Worm (Caenorhabditis elegans) whole organism, L4 larva: ENCODE measurements around the gene his-24.

ENCODE experiments used
- F10B5.3 ChIP-seq: sonication (generic microtip); optimal IDR thresholded peaks from 2 replicates; lab custom pipeline; 2016; ENCODE audit warnings: mild to moderate bottlenecking, missing genetic modification characterization, missing compliant biosample characterization
- F26F4.8 ChIP-seq: fragments of 200-800 bp; sonication (Bioruptor generic); conservative IDR thresholded peaks from 2 replicates; pipeline ENCODE4 v1.3.6; 2022; ENCODE audit warnings: missing genetic modification characterization, missing compliant biosample characterization
- F37D6.2 ChIP-seq: sonication (generic microtip); optimal IDR thresholded peaks from 2 replicates; lab custom pipeline; 2016; ENCODE audit warnings: mild to moderate bottlenecking, missing genetic modification characterization, missing compliant biosample characterization
- F44E2.7 ChIP-seq: fragments of 200-800 bp; sonication (Bioruptor generic); IDR thresholded peaks from 2 replicates; pipeline ENCODE4 v2.1.2; 2022; ENCODE audit warnings: missing genetic modification characterization, missing compliant biosample characterization
- T20F7.1 ChIP-seq: fragments of 200-800 bp; sonication (Bioruptor generic); optimal IDR thresholded peaks from 2 replicates; lab custom pipeline; 2018; ENCODE audit warnings: mild to moderate bottlenecking, missing genetic modification characterization, missing compliant biosample characterization
- Y105C5A.15 ChIP-seq: fragments of 200-800 bp; sonication (Bioruptor generic); IDR thresholded peaks from 2 replicates; pipeline ENCODE4 v1.3.6; 2022; ENCODE audit warnings: missing genetic modification characterization, missing compliant biosample characterization
- Y48G9A.11 ChIP-seq: fragments of 200-800 bp; sonication (Bioruptor generic); IDR thresholded peaks from 2 replicates; pipeline ENCODE4 v1.3.6; 2022; ENCODE audit warnings: missing genetic modification reagents, missing genetic modification characterization, missing compliant biosample characterization
- ZK337.2 ChIP-seq: fragments of 200-800 bp; sonication (Bioruptor generic); IDR thresholded peaks from 2 replicates; pipeline ENCODE4 v1.3.6; 2022; ENCODE audit warnings: missing genetic modification reagents, missing genetic modification characterization, missing compliant biosample characterization
- ZK546.5 ChIP-seq, 2 experiments: sonication (generic microtip); optimal IDR thresholded peaks; 2 replicates each; lab custom pipeline; 2017; ENCODE audit warnings: missing biosample characterization in 2 of 2, missing genetic modification characterization in 2 of 2
- ama-1 ChIP-seq: fragments of 150-350 bp; optimal IDR thresholded peaks from 2 replicates; lab custom pipeline; 2014; ENCODE audit warnings: inconsistent platforms, mixed read lengths
- arid-1 ChIP-seq: fragments of 200-800 bp; sonication (Bioruptor generic); conservative IDR thresholded peaks from 2 replicates; pipeline ENCODE4 v1.3.6; 2022; ENCODE audit warnings: missing genetic modification reagents, missing genetic modification characterization, missing compliant biosample characterization
- ceh-20 ChIP-seq: fragments of 200-800 bp; sonication (Bioruptor generic); IDR thresholded peaks from 2 replicates; pipeline ENCODE4 v1.3.6; 2022; ENCODE audit warnings: missing genetic modification reagents, missing genetic modification characterization, missing compliant biosample characterization
- ceh-62 ChIP-seq: sonication (generic microtip); optimal IDR thresholded peaks from 2 replicates; lab custom pipeline; 2017; ENCODE audit warnings: missing biosample characterization, missing genetic modification characterization
- ceh-82 ChIP-seq: sonication (generic microtip); optimal IDR thresholded peaks from 2 replicates; lab custom pipeline; 2017; ENCODE audit warnings: missing biosample characterization, missing genetic modification characterization
- daf-12 ChIP-seq: fragments of 150-350 bp; optimal IDR thresholded peaks from 2 replicates; lab custom pipeline; 2014; ENCODE audit warnings: missing biosample characterization, missing genetic modification reagents, missing genetic modification characterization
- daf-8 ChIP-seq: fragments of 200-800 bp; sonication (Bioruptor generic); IDR thresholded peaks from 2 replicates; pipeline ENCODE4 v1.3.6; 2022; ENCODE audit warnings: missing genetic modification characterization, missing compliant biosample characterization
- dmd-6 ChIP-seq: fragments of 200-800 bp; sonication (Bioruptor generic); IDR thresholded peaks from 2 replicates; pipeline ENCODE4 v1.3.6; 2022; ENCODE audit warnings: missing genetic modification reagents, missing genetic modification characterization, missing compliant biosample characterization
- dmd-8 ChIP-seq: fragments of 200-800 bp; sonication (Bioruptor generic); IDR thresholded peaks from 2 replicates; pipeline ENCODE4 v1.3.6; 2022; ENCODE audit warnings: missing genetic modification characterization, missing compliant biosample characterization
- dmd-9 ChIP-seq: fragments of 200-800 bp; sonication (Bioruptor generic); IDR thresholded peaks from 2 replicates; pipeline ENCODE4 v1.3.6; 2022; ENCODE audit warnings: missing genetic modification reagents, missing genetic modification characterization, missing compliant biosample characterization
- fkh-10 ChIP-seq: fragments of 150-350 bp; optimal IDR thresholded peaks from 2 replicates; lab custom pipeline; 2014; ENCODE audit warnings: missing biosample characterization, missing genetic modification reagents, missing genetic modification characterization
- gei-8 ChIP-seq: fragments of 200-800 bp; sonication (Bioruptor generic); optimal IDR thresholded peaks from 2 replicates; lab custom pipeline; 2018; ENCODE audit warnings: mild to moderate bottlenecking, missing genetic modification characterization, missing compliant biosample characterization
- hif-1 ChIP-seq, 2 experiments: sonication (generic microtip); optimal IDR thresholded peaks; 2 replicates each; lab custom pipeline; 2016 to 2017; ENCODE audit warnings: missing compliant biosample characterization in 2 of 2, missing genetic modification characterization in 2 of 2, missing genetic modification reagents in 2 of 2, missing genotype in 2 of 2, mild to moderate bottlenecking in 1 of 2
- hlh-30 ChIP-seq: sonication (generic microtip); optimal IDR thresholded peaks from 2 replicates; lab custom pipeline; 2017; ENCODE audit warnings: antibody characterized with exemption, mild to moderate bottlenecking, missing genetic modification characterization, missing compliant biosample characterization; ENCODE audit not compliant: insufficient read depth
- hmg-1.1 ChIP-seq: fragments of 200-800 bp; sonication (Bioruptor generic); IDR thresholded peaks from 2 replicates; pipeline ENCODE4 v1.3.6; 2022; ENCODE audit warnings: missing genetic modification reagents, missing genetic modification characterization, missing compliant biosample characterization
- jun-1 ChIP-seq: fragments of 150-350 bp; optimal IDR thresholded peaks from 2 replicates; lab custom pipeline; 2014; ENCODE audit warnings: missing biosample characterization, missing genetic modification reagents, missing genetic modification characterization
- lim-7 ChIP-seq: fragments of 200-800 bp; sonication (Bioruptor generic); IDR thresholded peaks from 2 replicates; pipeline ENCODE4 v1.3.6; 2022; ENCODE audit warnings: missing genetic modification characterization, missing compliant biosample characterization
- lin-15B ChIP-seq: fragments of 150-350 bp; sonication (generic microtip); optimal IDR thresholded peaks from 3 replicates; lab custom pipeline; 2014; ENCODE audit warnings: missing biosample characterization, missing genetic modification characterization
- lin-29 ChIP-seq: fragments of 200-800 bp; sonication (Bioruptor generic); IDR thresholded peaks from 2 replicates; pipeline ENCODE4 v1.3.6; 2022; ENCODE audit warnings: missing genetic modification reagents, missing genetic modification characterization, missing compliant biosample characterization
- lin-39 ChIP-seq: fragments of 150-350 bp; optimal IDR thresholded peaks from 2 replicates; lab custom pipeline; 2014; ENCODE audit warnings: missing biosample characterization, missing genetic modification reagents, missing genetic modification characterization
- lsy-2 ChIP-seq, 2 experiments: fragments of 150-350 bp in 1 of 2; sonication (generic microtip) in 1 of 2; optimal IDR thresholded peaks; 2 replicates each; lab custom pipeline; 2014 to 2017; ENCODE audit warnings: missing biosample characterization in 2 of 2, missing genetic modification characterization in 2 of 2
- madf-5 ChIP-seq, 2 experiments: fragments of 200-800 bp; sonication (Bioruptor generic); IDR thresholded peaks; 2 replicates each; pipeline ENCODE4 v1.3.6; 2022; ENCODE audit warnings: missing compliant biosample characterization in 2 of 2, missing genetic modification characterization in 2 of 2
- madf-9 ChIP-seq: fragments of 200-800 bp; sonication (Bioruptor generic); conservative IDR thresholded peaks from 2 replicates; pipeline ENCODE4 v1.3.6; 2022; ENCODE audit warnings: missing genetic modification reagents, missing genetic modification characterization, missing compliant biosample characterization
- mdt-29 ChIP-seq: fragments of 200-800 bp; sonication (Bioruptor generic); IDR thresholded peaks from 2 replicates; pipeline ENCODE4 v1.3.6; 2022; ENCODE audit warnings: missing genetic modification reagents, missing genetic modification characterization, missing compliant biosample characterization
- nhr-10 ChIP-seq: fragments of 150-350 bp; optimal IDR thresholded peaks from 2 replicates; lab custom pipeline; 2014; ENCODE audit warnings: missing biosample characterization, missing genetic modification characterization
- nhr-102 ChIP-seq: sonication (generic microtip); optimal IDR thresholded peaks from 2 replicates; lab custom pipeline; 2016; ENCODE audit warnings: mild to moderate bottlenecking, missing genetic modification characterization, moderate library complexity, missing compliant biosample characterization
- nhr-237 ChIP-seq: sonication (generic microtip); optimal IDR thresholded peaks from 2 replicates; lab custom pipeline; 2017; ENCODE audit warnings: missing biosample characterization, missing genetic modification characterization
- nhr-25 ChIP-seq: sonication (generic microtip); optimal IDR thresholded peaks from 2 replicates; lab custom pipeline; 2017; ENCODE audit warnings: missing genetic modification characterization, mild to moderate bottlenecking, missing compliant biosample characterization, antibody characterized with exemption, moderate library complexity, borderline replicate concordance; ENCODE audit not compliant: insufficient read depth
- nhr-28 ChIP-seq: fragments of 150-350 bp; optimal IDR thresholded peaks from 2 replicates; lab custom pipeline; 2014; ENCODE audit warnings: missing biosample characterization, missing genetic modification characterization
- nhr-42 ChIP-seq: fragments of 200-800 bp; sonication (Bioruptor generic); IDR thresholded peaks from 2 replicates; pipeline ENCODE4 v1.3.6; 2022; ENCODE audit warnings: missing genetic modification characterization, missing compliant biosample characterization
- nhr-76 ChIP-seq: fragments of 150-350 bp; optimal IDR thresholded peaks from 2 replicates; lab custom pipeline; 2014; ENCODE audit warnings: missing biosample characterization, missing genetic modification characterization
- nhr-77 ChIP-seq: fragments of 150-350 bp; optimal IDR thresholded peaks from 2 replicates; lab custom pipeline; 2014; ENCODE audit warnings: missing biosample characterization, missing genetic modification characterization
- php-3 ChIP-seq: fragments of 200-800 bp; sonication (Bioruptor generic); IDR thresholded peaks from 2 replicates; pipeline ENCODE4 v1.3.6; 2022; ENCODE audit warnings: missing genetic modification reagents, missing genetic modification characterization, missing compliant biosample characterization
- pqm-1 ChIP-seq: sonication (generic microtip); optimal IDR thresholded peaks from 2 replicates; lab custom pipeline; 2017; ENCODE audit warnings: missing biosample characterization, missing genetic modification characterization
- saeg-2 ChIP-seq: fragments of 200-800 bp; sonication (Bioruptor generic); IDR thresholded peaks from 2 replicates; pipeline ENCODE4 v1.3.6; 2022; ENCODE audit warnings: missing genetic modification reagents, missing genetic modification characterization, missing compliant biosample characterization
- set-16 ChIP-seq: fragments of 200-800 bp; sonication (Bioruptor generic); IDR thresholded peaks from 2 replicates; pipeline ENCODE4 v1.3.6; 2022; ENCODE audit warnings: missing genetic modification reagents, missing genetic modification characterization, missing compliant biosample characterization
- snpc-1.2 ChIP-seq: fragments of 200-800 bp; sonication (Bioruptor generic); IDR thresholded peaks from 2 replicates; pipeline ENCODE4 v1.3.6; 2022; ENCODE audit warnings: missing genetic modification reagents, missing genetic modification characterization, missing compliant biosample characterization
- spr-3 ChIP-seq: fragments of 200-800 bp; sonication (Bioruptor generic); optimal IDR thresholded peaks from 2 replicates; lab custom pipeline; 2018; ENCODE audit warnings: mild to moderate bottlenecking, missing genetic modification characterization, missing compliant biosample characterization
- tra-1 ChIP-seq: fragments of 200-800 bp; sonication (Bioruptor generic); IDR thresholded peaks from 2 replicates; pipeline ENCODE4 v1.3.6; 2022; ENCODE audit warnings: missing genetic modification reagents, missing genetic modification characterization, missing compliant biosample characterization
- unc-130 ChIP-seq: sonication (generic microtip); optimal IDR thresholded peaks from 2 replicates; lab custom pipeline; 2016; ENCODE audit warnings: missing genetic modification reagents, missing genetic modification characterization, missing compliant biosample characterization
- unc-39 ChIP-seq: sonication (generic microtip); optimal IDR thresholded peaks from 2 replicates; lab custom pipeline; 2017; ENCODE audit warnings: missing biosample characterization, missing genetic modification characterization
- vab-7 ChIP-seq: fragments of 200-800 bp; sonication (Bioruptor generic); IDR thresholded peaks from 2 replicates; pipeline ENCODE4 v1.3.6; 2022; ENCODE audit warnings: missing genetic modification reagents, missing genetic modification characterization, missing compliant biosample characterization
- zag-1 ChIP-seq: fragments of 150-350 bp; optimal IDR thresholded peaks from 2 replicates; lab custom pipeline; 2014; ENCODE audit warnings: missing biosample characterization, missing genetic modification characterization

The his-24 gene

ce11 chrX:14508823-14509259, 18.9 kb downstream of the his-24 start (continued):
- TF ChIP-seq lin-15B (no peak), dmd-9 (GFP tag; lab: Robert Waterston, UW) (no peak), jun-1 (no peak), dmd-6 (peak; percentile 74), vab-7 (no peak), nhr-42 (GFP tag; lab: Robert Waterston, UW) (no peak), ceh-62 (tag; lab: Kevin White, UChicago) (no peak), spr-3 (GFP tag; lab: Kevin White, UChicago) (no peak), arid-1 (GFP tag; lab: Robert Waterston, UW) (no peak), F37D6.2 (tag; lab: Kevin White, UChicago) (no peak), nhr-10 (tag; lab: Kevin White, UChicago) (no peak), daf-8 (no peak), F44E2.7 (GFP tag; lab: Robert Waterston, UW) (no peak), F26F4.8 (no peak), pqm-1 (tag; lab: Kevin White, UChicago) (no peak), php-3 (GFP tag; lab: Robert Waterston, UW) (no peak), saeg-2 (GFP tag; lab: Robert Waterston, UW) (no peak), F10B5.3 (no peak), zag-1 (tag; lab: Kevin White, UChicago) (no peak), lsy-2 (tag; optimal IDR thresholded peaks at IDR 0.05; lab: Kevin White, UChicago) (peak in 1 of 2 experiments; percentile 43), fkh-10 (GFP tag; lab: Kevin White, UChicago) (no peak), hmg-1.1 (GFP tag; lab: Robert Waterston, UW) (no peak), ZK546.5 (tag; optimal IDR thresholded peaks at IDR 0.05; lab: Kevin White, UChicago) (no peak), unc-39 (tag; lab: Kevin White, UChicago) (no peak), Y48G9A.11 (no peak), hif-1 (tag; optimal IDR thresholded peaks at IDR 0.05; lab: Kevin White, UChicago) (peak in 1 of 2 experiments; percentile 7), ama-1 (no peak), daf-12 (tag; lab: Kevin White, UChicago) (no peak), nhr-237 (no peak), ceh-82 (tag; lab: Kevin White, UChicago) (no peak), nhr-77 (tag; lab: Kevin White, UChicago) (peak; percentile 17), madf-9 (GFP tag; lab: Robert Waterston, UW) (no peak), lim-7 (GFP tag; lab: Robert Waterston, UW) (no peak), Y105C5A.15 (GFP tag; lab: Robert Waterston, UW) (no peak), lin-29 (GFP tag; lab: Robert Waterston, UW) (no peak), nhr-25 (tag; lab: Kevin White, UChicago) (no peak), mdt-29 (no peak), dmd-8 (no peak), gei-8 (GFP tag; lab: Kevin White, UChicago) (no peak), madf-5 (GFP tag; IDR thresholded peaks at IDR 0.05; lab: Robert Waterston, UW) (no peak), ZK337.2 (no peak), lin-39 (tag; lab: Kevin White, UChicago) (no peak), tra-1 (GFP tag; lab: Robert Waterston, UW) (peak; percentile 70), T20F7.1 (GFP tag; lab: Kevin White, UChicago) (no peak), nhr-76 (tag; lab: Kevin White, UChicago) (no peak), nhr-28 (tag; lab: Kevin White, UChicago) (peak; percentile 89), nhr-102 (no peak), hlh-30 (peak; percentile 69), set-16 (no peak), snpc-1.2 (GFP tag; lab: Robert Waterston, UW) (no peak), ceh-20 (GFP tag; lab: Robert Waterston, UW) (no peak; the same call in 1 of the 2 replicates), unc-130 (GFP tag; lab: Kevin White, UChicago) (no peak)
